Fruit fly (Drosophila melanogaster) whole organism, pupa: ENCODE data around the gene CG42266.

ENCODE experiments used
- CG10348 ChIP-seq: fragments of 200-800 bp; sonication (Bioruptor generic); IDR thresholded peaks from 2 replicates; pipeline ENCODE4 v1.3.6; 2022; ENCODE audit warnings: missing biosample characterization, missing genetic modification characterization
- CG8301 ChIP-seq: fragments of 200-800 bp; sonication (Bioruptor generic); optimal IDR thresholded peaks from 2 replicates; lab custom pipeline; 2018; ENCODE audit warnings: missing biosample characterization, mild to moderate bottlenecking, missing genetic modification characterization
- EcR ChIP-seq: fragments of 200-800 bp; sonication (Bioruptor generic); optimal IDR thresholded peaks from 3 replicates; lab custom pipeline; 2019; ENCODE audit warnings: missing biosample characterization, missing genetic modification characterization, mild to moderate bottlenecking, moderate library complexity, missing genetic modification reagents
- Ets98B ChIP-seq: fragments of 200-800 bp; sonication (Bioruptor generic); IDR thresholded peaks from 2 replicates; pipeline ENCODE4 v1.3.6; 2022; ENCODE audit warnings: missing biosample characterization, missing genetic modification characterization
- Pif1A ChIP-seq: fragments of 200-800 bp; sonication (Bioruptor generic); optimal IDR thresholded peaks from 3 replicates; lab custom pipeline; 2016; ENCODE audit warnings: missing biosample characterization, missing genetic modification characterization
- rn ChIP-seq: fragments of 200-800 bp; sonication (Bioruptor generic); IDR thresholded peaks from 2 replicates; pipeline ENCODE4 v1.3.6; 2022; ENCODE audit warnings: missing biosample characterization, missing genetic modification characterization

dm6 chr2L:16356249-16357025, 16.3 kb upstream of the CG42266 start, which contains the start of gene CaBP1:
- TF ChIP-seq rn (GFP tag; lab: Robert Waterston, UW) (no peak), Ets98B (GFP tag; lab: Robert Waterston, UW) (no peak), Pif1A (GFP tag; lab: Kevin White, UChicago) (no peak), CG8301 (tag; lab: Kevin White, UChicago) (no peak), EcR (GFP tag; lab: Kevin White, UChicago) (no peak), CG10348 (GFP tag; lab: Robert Waterston, UW) (no peak)
